Worm (Caenorhabditis elegans) whole organism, young adult: ENCODE results near the gene prx-6.

Experiments
- B0336.3 ChIP-seq: fragments of 200-800 bp; sonication (Bioruptor generic); IDR thresholded peaks from 2 replicates; pipeline ENCODE4 v1.3.6; 2022; ENCODE audit warnings: missing genetic modification characterization, missing compliant biosample characterization
- D2030.7 ChIP-seq: fragments of 200-800 bp; sonication (Bioruptor generic); IDR thresholded peaks from 2 replicates; pipeline ENCODE4 v1.3.6; 2022; ENCODE audit warnings: missing genetic modification reagents, missing genetic modification characterization, missing compliant biosample characterization
- F23B12.7 ChIP-seq: sonication (generic microtip); optimal IDR thresholded peaks from 2 replicates; lab custom pipeline; 2017; ENCODE audit warnings: missing genetic modification characterization, mild to moderate bottlenecking, missing compliant biosample characterization, antibody characterized with exemption, moderate library complexity; ENCODE audit not compliant: insufficient read depth
- F33H1.4 ChIP-seq: fragments of 200-800 bp; sonication (Bioruptor generic); IDR thresholded peaks from 2 replicates; pipeline ENCODE4 v1.3.6; 2022; ENCODE audit warnings: missing genetic modification reagents, missing genetic modification characterization, missing compliant biosample characterization
- F52B5.7 ChIP-seq: sonication (generic microtip); optimal IDR thresholded peaks from 2 replicates; lab custom pipeline; 2016; ENCODE audit warnings: mild to moderate bottlenecking, missing genetic modification characterization, missing compliant biosample characterization
- F55B11.4 ChIP-seq: sonication (generic microtip); optimal IDR thresholded peaks from 2 replicates; lab custom pipeline; 2016; ENCODE audit warnings: missing compliant biosample characterization, missing genetic modification characterization, borderline replicate concordance; ENCODE audit not compliant: insufficient read depth
- F57A8.1 ChIP-seq: fragments of 200-800 bp; sonication (Bioruptor generic); optimal IDR thresholded peaks from 2 replicates; lab custom pipeline; 2018; ENCODE audit warnings: mild to moderate bottlenecking, missing genetic modification characterization, moderate library complexity, missing compliant biosample characterization
- Y53G8AR.9 ChIP-seq: fragments of 200-800 bp; sonication (Bioruptor generic); conservative IDR thresholded peaks from 2 replicates; pipeline ENCODE4 v1.3.6; 2022; ENCODE audit warnings: missing genetic modification reagents, missing genetic modification characterization, missing compliant biosample characterization
- Y79H2A.3 ChIP-seq: fragments of 200-800 bp; sonication (Bioruptor generic); conservative IDR thresholded peaks from 2 replicates; pipeline ENCODE4 v1.3.6; 2022; ENCODE audit warnings: missing genetic modification reagents, missing genetic modification characterization, missing compliant biosample characterization
- akir-1 ChIP-seq: fragments of 200-800 bp; sonication (Bioruptor generic); optimal IDR thresholded peaks from 2 replicates; lab custom pipeline; 2018; ENCODE audit warnings: mild to moderate bottlenecking, missing genetic modification characterization, moderate library complexity, missing compliant biosample characterization
- aptf-3 ChIP-seq: fragments of 200-800 bp; sonication (Bioruptor generic); IDR thresholded peaks from 2 replicates; pipeline ENCODE4 v1.3.6; 2022; ENCODE audit warnings: missing genetic modification characterization, missing compliant biosample characterization
- atf-7 ChIP-seq: sonication (generic microtip); optimal IDR thresholded peaks from 2 replicates; lab custom pipeline; 2017; ENCODE audit warnings: mild to moderate bottlenecking, missing genetic modification characterization, missing compliant biosample characterization
- attf-3 ChIP-seq: fragments of 200-800 bp; sonication (Bioruptor generic); conservative IDR thresholded peaks from 2 replicates; pipeline ENCODE4 v1.3.6; 2022; ENCODE audit warnings: missing genetic modification reagents, missing genetic modification characterization, missing compliant biosample characterization
- attf-6 ChIP-seq: fragments of 200-800 bp; sonication (Bioruptor generic); IDR thresholded peaks from 2 replicates; pipeline ENCODE4 v1.3.6; 2022; ENCODE audit warnings: missing genetic modification reagents, missing genetic modification characterization, missing compliant biosample characterization
- ccch-3 ChIP-seq: fragments of 200-800 bp; sonication (Bioruptor generic); optimal IDR thresholded peaks from 2 replicates; lab custom pipeline; 2018; ENCODE audit warnings: mild to moderate bottlenecking, missing genetic modification characterization, missing compliant biosample characterization
- cebp-2 ChIP-seq: fragments of 200-800 bp; sonication (Bioruptor generic); IDR thresholded peaks from 2 replicates; pipeline ENCODE4 v1.3.6; 2022; ENCODE audit warnings: missing genetic modification characterization, missing compliant biosample characterization
- efl-1 ChIP-seq: fragments of 150-350 bp; optimal IDR thresholded peaks from 2 replicates; lab custom pipeline; 2014; ENCODE audit warnings: missing biosample characterization, missing genetic modification reagents, missing genetic modification characterization
- egl-18 ChIP-seq: fragments of 200-800 bp; sonication (Bioruptor generic); IDR thresholded peaks from 2 replicates; pipeline ENCODE4 v1.3.6; 2022; ENCODE audit warnings: missing genetic modification reagents, missing genetic modification characterization, missing compliant biosample characterization
- egrh-3 ChIP-seq: fragments of 200-800 bp; sonication (Bioruptor generic); IDR thresholded peaks from 2 replicates; pipeline ENCODE4 v1.3.6; 2022; ENCODE audit warnings: missing genetic modification reagents, missing genetic modification characterization, missing compliant biosample characterization
- hrde-1 ChIP-seq: sonication (generic microtip); optimal IDR thresholded peaks from 2 replicates; lab custom pipeline; 2016; ENCODE audit warnings: missing genetic modification characterization, mild to moderate bottlenecking, missing compliant biosample characterization, moderate library complexity, missing genotype, missing genetic modification reagents, borderline replicate concordance
- hsf-1 ChIP-seq: fragments of 200-800 bp; sonication (Bioruptor generic); IDR thresholded peaks from 2 replicates; pipeline ENCODE4 v1.3.6; 2022; ENCODE audit warnings: missing genetic modification reagents, missing genetic modification characterization, missing compliant biosample characterization
- lag-1 ChIP-seq: fragments of 200-800 bp; sonication (Bioruptor generic); IDR thresholded peaks from 2 replicates; pipeline ENCODE4 v1.3.6; 2022; ENCODE audit warnings: missing genetic modification reagents, missing genetic modification characterization, missing compliant biosample characterization
- let-526 ChIP-seq: fragments of 200-800 bp; sonication (Bioruptor generic); IDR thresholded peaks from 2 replicates; pipeline ENCODE4 v1.3.6; 2022; ENCODE audit warnings: missing genetic modification reagents, missing genetic modification characterization, missing compliant biosample characterization
- lsy-27 ChIP-seq: sonication (generic microtip); optimal IDR thresholded peaks from 2 replicates; lab custom pipeline; 2017; ENCODE audit warnings: missing genetic modification characterization, mild to moderate bottlenecking, missing compliant biosample characterization, antibody characterized with exemption, missing genotype, borderline replicate concordance; ENCODE audit not compliant: insufficient read depth
- mes-4 ChIP-seq: sonication (generic microtip); optimal IDR thresholded peaks from 2 replicates; lab custom pipeline; 2016; ENCODE audit warnings: missing genotype, missing genetic modification characterization, missing compliant biosample characterization
- nfya-2 ChIP-seq: fragments of 200-800 bp; sonication (Bioruptor generic); IDR thresholded peaks from 2 replicates; pipeline ENCODE4 v1.3.6; 2022; ENCODE audit warnings: missing genetic modification reagents, missing genetic modification characterization, missing compliant biosample characterization
- nfyb-1 ChIP-seq: fragments of 200-800 bp; sonication (Bioruptor generic); IDR thresholded peaks from 2 replicates; pipeline ENCODE4 v1.3.6; 2022; ENCODE audit warnings: missing genetic modification reagents, missing genetic modification characterization, missing compliant biosample characterization
- nhr-120 ChIP-seq: fragments of 200-800 bp; sonication (Bioruptor generic); IDR thresholded peaks from 2 replicates; pipeline ENCODE4 v1.3.6; 2022; ENCODE audit warnings: missing genetic modification characterization, missing compliant biosample characterization
- nhr-179 ChIP-seq: sonication (generic microtip); optimal IDR thresholded peaks from 2 replicates; lab custom pipeline; 2016; ENCODE audit warnings: mild to moderate bottlenecking, missing genetic modification characterization, missing compliant biosample characterization
- nhr-90 ChIP-seq: sonication (generic microtip); optimal IDR thresholded peaks from 2 replicates; lab custom pipeline; 2016; ENCODE audit warnings: missing genotype, mild to moderate bottlenecking, missing genetic modification characterization, missing compliant biosample characterization
- pha-4 ChIP-seq: fragments of 150-350 bp; sonication (generic microtip); optimal IDR thresholded peaks from 2 replicates; lab custom pipeline; 2014; ENCODE audit warnings: missing biosample characterization, missing genetic modification reagents, missing genetic modification characterization
- rec-8 ChIP-seq, 2 experiments: sonication (generic microtip); optimal IDR thresholded peaks; 2 replicates each; lab custom pipeline; 2016; ENCODE audit warnings: mild to moderate bottlenecking in 2 of 2, missing genetic modification characterization in 2 of 2, missing genetic modification reagents in 2 of 2, missing genotype in 2 of 2, missing biosample characterization in 1 of 2, missing compliant biosample characterization in 1 of 2, moderate library complexity in 1 of 2
- sea-2 ChIP-seq: fragments of 200-800 bp; sonication (Bioruptor generic); IDR thresholded peaks from 2 replicates; pipeline ENCODE4 v1.3.6; 2022; ENCODE audit warnings: missing genetic modification characterization, missing compliant biosample characterization
- snpc-1.1 ChIP-seq: sonication (generic microtip); optimal IDR thresholded peaks from 2 replicates; lab custom pipeline; 2017; ENCODE audit warnings: missing genetic modification characterization, mild to moderate bottlenecking, missing compliant biosample characterization, antibody characterized with exemption, moderate library complexity, missing genotype, missing genetic modification reagents; ENCODE audit not compliant: insufficient read depth
- snpc-1.3 ChIP-seq: sonication (generic microtip); optimal IDR thresholded peaks from 2 replicates; lab custom pipeline; 2017; ENCODE audit warnings: missing genetic modification characterization, mild to moderate bottlenecking, missing compliant biosample characterization, antibody characterized with exemption, moderate library complexity, missing genotype, missing genetic modification reagents; ENCODE audit not compliant: insufficient read depth
- snpc-3.4 ChIP-seq: sonication (generic microtip); optimal IDR thresholded peaks from 2 replicates; lab custom pipeline; 2017; ENCODE audit warnings: missing genetic modification characterization, mild to moderate bottlenecking, missing compliant biosample characterization, antibody characterized with exemption, moderate library complexity, missing genotype, missing genetic modification reagents
- sptf-2 ChIP-seq: fragments of 200-800 bp; sonication (Bioruptor generic); optimal IDR thresholded peaks from 2 replicates; lab custom pipeline; 2018; ENCODE audit warnings: mild to moderate bottlenecking, missing genetic modification characterization, missing compliant biosample characterization
- tlf-1 ChIP-seq: fragments of 200-800 bp; sonication (Bioruptor generic); optimal IDR thresholded peaks from 2 replicates; lab custom pipeline; 2018; ENCODE audit warnings: mild to moderate bottlenecking, missing genetic modification characterization, missing compliant biosample characterization
- unc-130 ChIP-seq: sonication (generic microtip); optimal IDR thresholded peaks from 2 replicates; lab custom pipeline; 2016; ENCODE audit warnings: missing genetic modification reagents, missing genetic modification characterization, missing compliant biosample characterization
- unc-62 ChIP-seq: fragments of 150-350 bp; optimal IDR thresholded peaks from 2 replicates; lab custom pipeline; 2014; ENCODE audit warnings: missing biosample characterization, missing genetic modification reagents, missing genetic modification characterization
- zfh-2 ChIP-seq: fragments of 200-800 bp; sonication (Bioruptor generic); conservative IDR thresholded peaks from 2 replicates; pipeline ENCODE4 v1.3.6; 2022; ENCODE audit warnings: missing genetic modification reagents, missing genetic modification characterization, missing compliant biosample characterization
- zim-3 ChIP-seq: sonication (generic microtip); optimal IDR thresholded peaks from 2 replicates; lab custom pipeline; 2017; ENCODE audit warnings: mild to moderate bottlenecking, missing genetic modification characterization, moderate library complexity, missing compliant biosample characterization
- ztf-18 ChIP-seq: sonication (generic microtip); optimal IDR thresholded peaks from 2 replicates; lab custom pipeline; 2016; ENCODE audit warnings: missing genotype, mild to moderate bottlenecking, missing genetic modification characterization, missing compliant biosample characterization
- ztf-28 ChIP-seq: fragments of 200-800 bp; sonication (Bioruptor generic); IDR thresholded peaks from 2 replicates; pipeline ENCODE4 v1.3.6; 2022; ENCODE audit warnings: missing genetic modification reagents, missing genetic modification characterization, missing compliant biosample characterization
- ztf-3 ChIP-seq: fragments of 200-800 bp; sonication (Bioruptor generic); optimal IDR thresholded peaks from 2 replicates; lab custom pipeline; 2018; ENCODE audit warnings: mild to moderate bottlenecking, missing genetic modification characterization, missing compliant biosample characterization
- ztf-6 ChIP-seq: fragments of 200-800 bp; sonication (Bioruptor generic); IDR thresholded peaks from 2 replicates; pipeline ENCODE4 v1.3.6; 2022; ENCODE audit warnings: missing genetic modification reagents, missing genetic modification characterization, missing compliant biosample characterization

The prx-6 gene

ce11 chrV:4755308-4756029 is 35.6 kb upstream of the prx-6 start, which contains the start of gene pgl-3 (continued):
- TF ChIP-seq nfyb-1 (GFP tag; lab: Robert Waterston, UW) = 0 out of 2 replicates have a peak, but pooled peaks have one; percentile 10
- TF ChIP-seq let-526 = no peak
- TF ChIP-seq ztf-3 (GFP tag; lab: Kevin White, UChicago) = no peak
- TF ChIP-seq atf-7 (tag; lab: Kevin White, UChicago) = no peak
- no peak for TF ChIP-seq cebp-2
- no peak for TF ChIP-seq nhr-120 (GFP tag; lab: Robert Waterston, UW)
- TF ChIP-seq nhr-90 (tag; lab: Kevin White, UChicago) = no peak
- peak; percentile 88 for TF ChIP-seq hrde-1 (tag; lab: Kevin White, UChicago)
- TF ChIP-seq snpc-1.3 = peak; percentile 20
- TF ChIP-seq aptf-3 (GFP tag; lab: Robert Waterston, UW) = no peak
- TF ChIP-seq ztf-6 (GFP tag; lab: Robert Waterston, UW) = no peak
- no peak for TF ChIP-seq nfya-2 (GFP tag; lab: Robert Waterston, UW)
- TF ChIP-seq rec-8 (tag; optimal IDR thresholded peaks at IDR 0.05; lab: Kevin White, UChicago) = no peak
- TF ChIP-seq snpc-3.4 = no peak
- TF ChIP-seq F57A8.1 (GFP tag; lab: Kevin White, UChicago) = no peak
- TF ChIP-seq lag-1 (GFP tag; lab: Robert Waterston, UW) = no peak
- peak; percentile 11 for TF ChIP-seq unc-130 (GFP tag; lab: Kevin White, UChicago)
- peak; percentile 99 for TF ChIP-seq Y79H2A.3 (GFP tag; lab: Robert Waterston, UW)
- no peak for TF ChIP-seq nhr-179
- TF ChIP-seq ztf-28 (GFP tag; lab: Robert Waterston, UW) = no peak
- TF ChIP-seq sea-2 (GFP tag; lab: Robert Waterston, UW) = no peak
- TF ChIP-seq Y53G8AR.9 (GFP tag; lab: Robert Waterston, UW) = peak; percentile 76; the same call in 1 of the 2 replicates
- TF ChIP-seq zfh-2 = no peak
- TF ChIP-seq ccch-3 (GFP tag; lab: Kevin White, UChicago) = no peak
- no peak for TF ChIP-seq lsy-27 (tag; lab: Kevin White, UChicago)
- no peak for TF ChIP-seq zim-3 (tag; lab: Kevin White, UChicago)
- TF ChIP-seq egrh-3 (GFP tag; lab: Robert Waterston, UW) = no peak
- peak; percentile 18 for TF ChIP-seq snpc-1.1
- peak; percentile 48 for TF ChIP-seq tlf-1
- TF ChIP-seq egl-18 (GFP tag; lab: Robert Waterston, UW) = no peak
- no peak for TF ChIP-seq F52B5.7
- peak; percentile 77 for TF ChIP-seq D2030.7 (GFP tag; lab: Robert Waterston, UW)
- peak; percentile 61 for TF ChIP-seq attf-6 (GFP tag; lab: Robert Waterston, UW)
- no peak for TF ChIP-seq F23B12.7 (tag; lab: Kevin White, UChicago)
- peak; percentile 72 for TF ChIP-seq F33H1.4 (GFP tag; lab: Robert Waterston, UW)
- peak; percentile 48; the same call in 1 of the 2 replicates for TF ChIP-seq B0336.3
- peak; percentile 47 for TF ChIP-seq efl-1
- no peak for TF ChIP-seq attf-3 (GFP tag; lab: Robert Waterston, UW)
- TF ChIP-seq ztf-18 (tag; lab: Kevin White, UChicago) = no peak
- TF ChIP-seq F55B11.4 (tag; lab: Kevin White, UChicago) = no peak
- no peak for TF ChIP-seq pha-4
- TF ChIP-seq sptf-2 (GFP tag; lab: Kevin White, UChicago) = no peak
- no peak for TF ChIP-seq unc-62 (GFP tag; lab: Kevin White, UChicago)
- TF ChIP-seq akir-1 (GFP tag; lab: Kevin White, UChicago) = no peak
- TF ChIP-seq hsf-1 (GFP tag; lab: Robert Waterston, UW) = peak; percentile 83
- TF ChIP-seq mes-4 (tag; lab: Kevin White, UChicago) = no peak
